Worm (Caenorhabditis elegans) whole organism, young adult: ENCODE data around the gene mpst-3.

ENCODE experiments used
- B0019.2 ChIP-seq: fragments of 200-800 bp; sonication (Bioruptor generic); conservative IDR thresholded peaks from 2 replicates; pipeline ENCODE4 v1.3.6; 2022; ENCODE audit warnings: missing genetic modification reagents, missing genetic modification characterization, missing compliant biosample characterization
- B0035.1 ChIP-seq: sonication (generic microtip); optimal IDR thresholded peaks from 2 replicates; lab custom pipeline; 2016; ENCODE audit warnings: missing genetic modification characterization, mild to moderate bottlenecking, missing compliant biosample characterization, missing genotype, missing genetic modification reagents
- C06A6.2 ChIP-seq: fragments of 200-800 bp; sonication (Bioruptor generic); conservative IDR thresholded peaks from 2 replicates; pipeline ENCODE4 v1.3.6; 2022; ENCODE audit warnings: missing genetic modification characterization, missing compliant biosample characterization
- D2030.7 ChIP-seq: fragments of 200-800 bp; sonication (Bioruptor generic); IDR thresholded peaks from 2 replicates; pipeline ENCODE4 v1.3.6; 2022; ENCODE audit warnings: missing genetic modification reagents, missing genetic modification characterization, missing compliant biosample characterization
- F33H1.4 ChIP-seq: fragments of 200-800 bp; sonication (Bioruptor generic); IDR thresholded peaks from 2 replicates; pipeline ENCODE4 v1.3.6; 2022; ENCODE audit warnings: missing genetic modification reagents, missing genetic modification characterization, missing compliant biosample characterization
- F52B5.7 ChIP-seq: sonication (generic microtip); optimal IDR thresholded peaks from 2 replicates; lab custom pipeline; 2016; ENCODE audit warnings: mild to moderate bottlenecking, missing genetic modification characterization, missing compliant biosample characterization
- F57A8.1 ChIP-seq: fragments of 200-800 bp; sonication (Bioruptor generic); optimal IDR thresholded peaks from 2 replicates; lab custom pipeline; 2018; ENCODE audit warnings: mild to moderate bottlenecking, missing genetic modification characterization, moderate library complexity, missing compliant biosample characterization
- K11D2.4 ChIP-seq: fragments of 200-800 bp; sonication (Bioruptor generic); IDR thresholded peaks from 2 replicates; pipeline ENCODE4 v1.3.6; 2022; ENCODE audit warnings: missing genetic modification reagents, missing genetic modification characterization, missing compliant biosample characterization
- T07F8.4 ChIP-seq: sonication (generic microtip); optimal IDR thresholded peaks from 2 replicates; lab custom pipeline; 2016; ENCODE audit warnings: mild to moderate bottlenecking, missing genetic modification characterization, moderate library complexity, missing compliant biosample characterization
- Y79H2A.3 ChIP-seq: fragments of 200-800 bp; sonication (Bioruptor generic); conservative IDR thresholded peaks from 2 replicates; pipeline ENCODE4 v1.3.6; 2022; ENCODE audit warnings: missing genetic modification reagents, missing genetic modification characterization, missing compliant biosample characterization
- ZK185.1 ChIP-seq: sonication (generic microtip); optimal IDR thresholded peaks from 2 replicates; lab custom pipeline; 2016; ENCODE audit warnings: mild to moderate bottlenecking, missing genetic modification characterization, missing compliant biosample characterization; ENCODE audit not compliant: poor library complexity, severe bottlenecking
- ama-1 ChIP-seq, 3 experiments: fragments of 150-350 bp in 1 of 3; sonication (generic microtip) in 2 of 3; optimal IDR thresholded peaks; 2 replicates each; lab custom pipeline; 2014 to 2018; ENCODE audit warnings: missing biosample characterization in 2 of 3, missing genetic modification characterization in 2 of 3, missing genetic modification reagents in 2 of 3
- attf-3 ChIP-seq: fragments of 200-800 bp; sonication (Bioruptor generic); conservative IDR thresholded peaks from 2 replicates; pipeline ENCODE4 v1.3.6; 2022; ENCODE audit warnings: missing genetic modification reagents, missing genetic modification characterization, missing compliant biosample characterization
- attf-5 ChIP-seq: fragments of 200-800 bp; sonication (Bioruptor generic); optimal IDR thresholded peaks from 2 replicates; lab custom pipeline; 2018; ENCODE audit warnings: mild to moderate bottlenecking, missing genetic modification characterization, missing compliant biosample characterization
- bed-2 ChIP-seq: fragments of 200-800 bp; sonication (Bioruptor generic); IDR thresholded peaks from 2 replicates; pipeline ENCODE4 v1.3.6; 2022; ENCODE audit warnings: missing genetic modification reagents, missing genetic modification characterization, missing compliant biosample characterization
- cebp-1 ChIP-seq, 2 experiments: fragments of 200-800 bp in 1 of 2; sonication (Bioruptor generic) in 1 of 2; sonication (generic microtip) in 1 of 2; IDR thresholded peaks in 1 of 2; optimal IDR thresholded peaks in 1 of 2; 2 replicates each; pipeline versions ENCODE4 v1.3.6 to Lab custom; 2017 to 2022; ENCODE audit warnings: missing compliant biosample characterization in 2 of 2, missing genetic modification characterization in 2 of 2, mild to moderate bottlenecking in 1 of 2, missing genetic modification reagents in 1 of 2, moderate library complexity in 1 of 2
- ceh-100 ChIP-seq: fragments of 200-800 bp; sonication (Bioruptor generic); IDR thresholded peaks from 2 replicates; pipeline ENCODE4 v1.3.6; 2022; ENCODE audit warnings: missing genetic modification reagents, missing genetic modification characterization, missing compliant biosample characterization
- ceh-58 ChIP-seq: fragments of 200-800 bp; sonication (Bioruptor generic); IDR thresholded peaks from 2 replicates; pipeline ENCODE4 v1.3.6; 2022; ENCODE audit warnings: missing genetic modification characterization, missing compliant biosample characterization
- ceh-79 ChIP-seq: sonication (generic microtip); optimal IDR thresholded peaks from 2 replicates; lab custom pipeline; 2017; ENCODE audit warnings: mild to moderate bottlenecking, missing genetic modification characterization, missing compliant biosample characterization
- ceh-91 ChIP-seq: fragments of 200-800 bp; sonication (Bioruptor generic); IDR thresholded peaks from 2 replicates; pipeline ENCODE4 v1.3.6; 2022; ENCODE audit warnings: missing genetic modification reagents, missing genetic modification characterization, missing compliant biosample characterization
- die-1 ChIP-seq: sonication (generic microtip); optimal IDR thresholded peaks from 2 replicates; lab custom pipeline; 2016; ENCODE audit warnings: missing genotype, mild to moderate bottlenecking, missing genetic modification characterization, missing compliant biosample characterization
- dox-1 ChIP-seq: fragments of 200-800 bp; sonication (Bioruptor generic); IDR thresholded peaks from 2 replicates; pipeline ENCODE4 v1.3.6; 2022; ENCODE audit warnings: missing genetic modification reagents, missing genetic modification characterization, missing compliant biosample characterization
- efl-1 ChIP-seq: fragments of 150-350 bp; optimal IDR thresholded peaks from 2 replicates; lab custom pipeline; 2014; ENCODE audit warnings: missing biosample characterization, missing genetic modification reagents, missing genetic modification characterization
- egrh-3 ChIP-seq: fragments of 200-800 bp; sonication (Bioruptor generic); IDR thresholded peaks from 2 replicates; pipeline ENCODE4 v1.3.6; 2022; ENCODE audit warnings: missing genetic modification reagents, missing genetic modification characterization, missing compliant biosample characterization
- ekl-4 ChIP-seq: fragments of 200-800 bp; sonication (Bioruptor generic); IDR thresholded peaks from 2 replicates; pipeline ENCODE4 v1.3.6; 2022; ENCODE audit warnings: missing genetic modification reagents, missing genetic modification characterization, missing compliant biosample characterization
- fkh-3 ChIP-seq: sonication (generic microtip); optimal IDR thresholded peaks from 2 replicates; lab custom pipeline; 2016; ENCODE audit warnings: mild to moderate bottlenecking, missing genetic modification characterization, missing compliant biosample characterization
- him-1 ChIP-seq: sonication (generic microtip); optimal IDR thresholded peaks from 2 replicates; lab custom pipeline; 2016; ENCODE audit warnings: missing genotype, missing genetic modification reagents, missing genetic modification characterization, missing compliant biosample characterization
- hlh-12 ChIP-seq: sonication (generic microtip); optimal IDR thresholded peaks from 2 replicates; lab custom pipeline; 2016; ENCODE audit warnings: missing genetic modification characterization, missing compliant biosample characterization
- lir-1 ChIP-seq: fragments of 200-800 bp; sonication (Bioruptor generic); conservative IDR thresholded peaks from 2 replicates; pipeline ENCODE4 v1.3.6; 2022; ENCODE audit warnings: missing genetic modification reagents, missing genetic modification characterization, missing compliant biosample characterization
- madf-10 ChIP-seq: sonication (generic microtip); optimal IDR thresholded peaks from 2 replicates; lab custom pipeline; 2016; ENCODE audit warnings: mild to moderate bottlenecking, missing genetic modification characterization, missing compliant biosample characterization
- madf-3 ChIP-seq: fragments of 200-800 bp; sonication (Bioruptor generic); IDR thresholded peaks from 2 replicates; pipeline ENCODE4 v1.3.6; 2022; ENCODE audit warnings: missing genetic modification reagents, missing genetic modification characterization, missing compliant biosample characterization
- madf-6 ChIP-seq: fragments of 200-800 bp; sonication (Bioruptor generic); IDR thresholded peaks from 2 replicates; pipeline ENCODE4 v1.3.6; 2022; ENCODE audit warnings: missing genetic modification reagents, missing genetic modification characterization, missing compliant biosample characterization
- mes-4 ChIP-seq: sonication (generic microtip); optimal IDR thresholded peaks from 2 replicates; lab custom pipeline; 2016; ENCODE audit warnings: missing genotype, missing genetic modification characterization, missing compliant biosample characterization
- mxl-1 ChIP-seq: sonication (generic microtip); optimal IDR thresholded peaks from 2 replicates; lab custom pipeline; 2016; ENCODE audit warnings: missing genetic modification characterization, missing compliant biosample characterization
- nfya-1 ChIP-seq: sonication (generic microtip); optimal IDR thresholded peaks from 2 replicates; lab custom pipeline; 2017; ENCODE audit warnings: antibody characterized with exemption, missing compliant biosample characterization, missing genetic modification characterization, borderline replicate concordance; ENCODE audit not compliant: insufficient read depth
- nhr-80 ChIP-seq: sonication (generic microtip); optimal IDR thresholded peaks from 2 replicates; lab custom pipeline; 2016; ENCODE audit warnings: missing genetic modification characterization, missing compliant biosample characterization
- pbrm-1 ChIP-seq: fragments of 200-800 bp; sonication (Bioruptor generic); IDR thresholded peaks from 2 replicates; pipeline ENCODE4 v1.3.6; 2022; ENCODE audit warnings: missing genetic modification reagents, missing genetic modification characterization, missing compliant biosample characterization
- rcor-1 ChIP-seq: fragments of 200-800 bp; sonication (Bioruptor generic); IDR thresholded peaks from 2 replicates; pipeline ENCODE4 v1.3.6; 2022; ENCODE audit warnings: missing genetic modification reagents, missing genetic modification characterization, missing compliant biosample characterization
- sdz-38 ChIP-seq: sonication (generic microtip); optimal IDR thresholded peaks from 2 replicates; lab custom pipeline; 2016; ENCODE audit warnings: missing genotype, missing genetic modification characterization, missing compliant biosample characterization
- sea-2 ChIP-seq: fragments of 200-800 bp; sonication (Bioruptor generic); IDR thresholded peaks from 2 replicates; pipeline ENCODE4 v1.3.6; 2022; ENCODE audit warnings: missing genetic modification characterization, missing compliant biosample characterization
- sptf-2 ChIP-seq: fragments of 200-800 bp; sonication (Bioruptor generic); optimal IDR thresholded peaks from 2 replicates; lab custom pipeline; 2018; ENCODE audit warnings: mild to moderate bottlenecking, missing genetic modification characterization, missing compliant biosample characterization
- tbx-9 ChIP-seq: sonication (generic microtip); optimal IDR thresholded peaks from 2 replicates; lab custom pipeline; 2016; ENCODE audit warnings: borderline replicate concordance, missing genetic modification characterization, inconsistent platforms, missing compliant biosample characterization
- tlf-1 ChIP-seq: fragments of 200-800 bp; sonication (Bioruptor generic); optimal IDR thresholded peaks from 2 replicates; lab custom pipeline; 2018; ENCODE audit warnings: mild to moderate bottlenecking, missing genetic modification characterization, missing compliant biosample characterization
- unc-130 ChIP-seq: sonication (generic microtip); optimal IDR thresholded peaks from 2 replicates; lab custom pipeline; 2016; ENCODE audit warnings: missing genetic modification reagents, missing genetic modification characterization, missing compliant biosample characterization
- unc-62 ChIP-seq: fragments of 150-350 bp; optimal IDR thresholded peaks from 2 replicates; lab custom pipeline; 2014; ENCODE audit warnings: missing biosample characterization, missing genetic modification reagents, missing genetic modification characterization
- zfh-2 ChIP-seq: fragments of 200-800 bp; sonication (Bioruptor generic); conservative IDR thresholded peaks from 2 replicates; pipeline ENCODE4 v1.3.6; 2022; ENCODE audit warnings: missing genetic modification reagents, missing genetic modification characterization, missing compliant biosample characterization

Gene mpst-3

DNA sequence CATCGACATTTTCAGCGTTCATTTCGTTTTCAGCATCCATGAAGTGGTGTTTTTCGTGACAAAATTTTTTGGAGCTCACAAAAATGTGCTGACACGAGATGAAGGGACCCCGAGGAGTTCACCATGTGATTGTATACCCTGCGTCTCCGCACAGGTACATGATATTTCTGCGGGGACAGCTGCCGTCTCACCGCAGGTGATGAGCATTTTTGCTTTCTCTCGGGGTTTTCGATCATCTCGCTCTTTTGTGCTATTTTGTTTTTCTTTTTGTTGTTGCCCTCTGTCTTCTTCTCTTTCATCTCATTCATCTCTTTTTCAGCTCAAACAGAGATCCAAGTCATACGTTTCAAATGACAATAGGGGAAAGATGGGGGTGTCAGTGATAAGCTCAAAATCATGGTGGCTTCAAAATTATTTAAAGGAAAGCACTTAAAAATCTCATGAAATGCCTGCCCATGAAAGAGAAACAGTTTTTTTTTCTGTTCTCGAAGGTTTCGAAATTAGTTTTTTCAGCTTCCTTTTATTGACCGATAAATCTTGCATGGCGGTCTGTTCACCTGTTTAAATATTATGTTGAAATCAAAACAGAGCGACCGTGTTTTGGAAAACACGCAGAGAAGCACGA lies 48.0 kb upstream of the mpst-3 start, which contains the start of gene ret-1 (continued):
- TF ChIP-seq attf-3 (GFP tag; lab: Robert Waterston, UW) (no peak), ama-1 (optimal IDR thresholded peaks at IDR 0.05; lab: Kevin White, UChicago) (peak; percentile 51), ama-1 (GFP tag; optimal IDR thresholded peaks at IDR 0.05; lab: Kevin White, UChicago) (no peak), C06A6.2 (GFP tag; lab: Robert Waterston, UW) (peak; percentile 14; the same call in 1 of the 2 replicates), ZK185.1 (tag; lab: Kevin White, UChicago) (no peak), nfya-1 (no peak), unc-62 (GFP tag; lab: Kevin White, UChicago) (no peak), B0035.1 (no peak), mxl-1 (tag; lab: Kevin White, UChicago) (no peak), him-1 (tag; lab: Kevin White, UChicago) (no peak), ceh-91 (no peak), ekl-4 (GFP tag; lab: Robert Waterston, UW) (no peak), efl-1 (GFP tag; lab: Kevin White, UChicago) (no peak), unc-130 (GFP tag; lab: Kevin White, UChicago) (no peak), F57A8.1 (no peak), tlf-1 (GFP tag; lab: Kevin White, UChicago) (no peak), nhr-80 (tag; lab: Kevin White, UChicago) (no peak), T07F8.4 (tag; lab: Kevin White, UChicago) (no peak), ceh-100 (GFP tag; lab: Robert Waterston, UW) (no peak), F52B5.7 (no peak), ceh-58 (GFP tag; lab: Robert Waterston, UW) (no peak), lir-1 (GFP tag; lab: Robert Waterston, UW) (no peak), B0019.2 (GFP tag; lab: Robert Waterston, UW) (no peak), mes-4 (tag; lab: Kevin White, UChicago) (no peak), cebp-1 (GFP tag; IDR thresholded peaks at IDR 0.05; lab: Robert Waterston, UW) (no peak), cebp-1 (tag; optimal IDR thresholded peaks at IDR 0.05; lab: Kevin White, UChicago) (peak; percentile 50)

DNA sequence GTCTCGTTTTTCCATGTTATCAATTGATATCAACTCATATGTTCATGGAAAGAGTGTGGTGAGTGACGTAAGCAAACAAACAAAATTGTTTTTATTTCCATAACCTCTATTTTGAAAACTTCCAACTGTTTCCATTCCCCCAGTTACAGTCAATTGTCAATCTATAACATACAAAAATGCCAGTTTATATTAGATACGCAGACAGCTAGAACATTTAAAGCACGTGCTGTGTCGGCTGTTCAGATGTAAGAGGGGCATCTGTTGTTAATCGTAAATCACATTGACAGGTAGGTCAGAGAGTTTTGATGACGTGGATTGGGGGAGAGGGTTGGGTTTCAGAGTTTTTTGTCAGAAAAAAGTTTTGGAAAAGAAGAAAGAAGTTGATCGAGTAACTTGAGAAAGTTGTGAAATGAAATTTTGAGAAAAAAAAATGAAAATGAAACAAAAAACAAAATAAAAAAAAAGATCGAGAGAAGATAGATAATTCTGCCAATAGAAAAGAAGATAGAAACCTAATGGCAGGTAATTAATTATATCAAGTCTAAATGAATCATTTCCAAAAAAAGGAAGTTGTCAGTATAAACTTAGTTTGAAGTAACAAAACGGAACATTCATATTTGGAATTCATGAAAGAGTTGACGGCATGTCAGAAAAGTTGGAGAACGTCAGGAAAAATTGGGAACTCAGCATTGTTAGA lies 46.8 kb upstream of the mpst-3 start:
- TF ChIP-seq F52B5.7 (peak; percentile 4), madf-10 (tag; lab: Kevin White, UChicago) (peak; percentile 66), bed-2 (no peak), tlf-1 (GFP tag; lab: Kevin White, UChicago) (no peak), sea-2 (no peak), Y79H2A.3 (GFP tag; lab: Robert Waterston, UW) (no peak), ceh-79 (tag; lab: Kevin White, UChicago) (no peak), mes-4 (tag; lab: Kevin White, UChicago) (no peak), F33H1.4 (GFP tag; lab: Robert Waterston, UW) (no peak), fkh-3 (tag; lab: Kevin White, UChicago) (no peak), hlh-12 (tag; lab: Kevin White, UChicago) (no peak), egrh-3 (no peak), madf-6 (GFP tag; lab: Robert Waterston, UW) (no peak), attf-5 (GFP tag; lab: Kevin White, UChicago) (peak; percentile 72), dox-1 (GFP tag; lab: Robert Waterston, UW) (peak; percentile 49; the same call in 1 of the 2 replicates), madf-3 (GFP tag; lab: Robert Waterston, UW) (no peak), die-1 (tag; lab: Kevin White, UChicago) (no peak), sdz-38 (tag; lab: Kevin White, UChicago) (no peak), ama-1 (optimal IDR thresholded peaks at IDR 0.05; lab: Kevin White, UChicago) (peak; percentile 71), ama-1 (GFP tag; optimal IDR thresholded peaks at IDR 0.05; lab: Kevin White, UChicago) (no peak), sptf-2 (GFP tag; lab: Kevin White, UChicago) (no peak), pbrm-1 (GFP tag; lab: Robert Waterston, UW) (peak; percentile 72; the same call in 1 of the 2 replicates), tbx-9 (tag; lab: Kevin White, UChicago) (no peak), zfh-2 (GFP tag; lab: Robert Waterston, UW) (no peak), D2030.7 (GFP tag; lab: Robert Waterston, UW) (no peak), K11D2.4 (GFP tag; lab: Robert Waterston, UW) (peak; percentile 62), rcor-1 (GFP tag; lab: Robert Waterston, UW) (no peak)
